Fruit fly (Drosophila melanogaster) whole organism, prepupa: ENCODE measurements around the gene Tlk.

ENCODE experiments used
- CG31627 ChIP-seq: fragments of 200-800 bp; sonication (Bioruptor generic); optimal IDR thresholded peaks from 3 replicates; lab custom pipeline; 2016; ENCODE audit warnings: missing biosample characterization, missing genetic modification characterization
- CG8319 ChIP-seq: fragments of 200-800 bp; sonication (Bioruptor generic); optimal IDR thresholded peaks from 3 replicates; lab custom pipeline; 2016; ENCODE audit warnings: missing biosample characterization, missing genetic modification characterization
- Lpt ChIP-seq: fragments of 200-800 bp; sonication (Bioruptor generic); optimal IDR thresholded peaks from 3 replicates; lab custom pipeline; 2016; ENCODE audit warnings: missing biosample characterization, missing genetic modification characterization
- Met ChIP-seq: fragments of 200-800 bp; sonication (Bioruptor generic); optimal IDR thresholded peaks from 3 replicates; lab custom pipeline; 2016; ENCODE audit warnings: missing biosample characterization, missing genetic modification characterization
- Sox102F ChIP-seq: fragments of 200-800 bp; sonication (Bioruptor generic); optimal IDR thresholded peaks from 2 replicates; lab custom pipeline; 2016; ENCODE audit warnings: missing biosample characterization, mild to moderate bottlenecking, missing genetic modification characterization
- acj6 ChIP-seq: fragments of 200-800 bp; sonication (Bioruptor generic); optimal IDR thresholded peaks from 3 replicates; lab custom pipeline; 2016; ENCODE audit warnings: missing biosample characterization, missing genetic modification characterization
- dac ChIP-seq: fragments of 200-800 bp; sonication (Bioruptor generic); optimal IDR thresholded peaks from 2 replicates; lab custom pipeline; 2017; ENCODE audit warnings: missing biosample characterization, mild to moderate bottlenecking, missing genetic modification characterization

DNA sequence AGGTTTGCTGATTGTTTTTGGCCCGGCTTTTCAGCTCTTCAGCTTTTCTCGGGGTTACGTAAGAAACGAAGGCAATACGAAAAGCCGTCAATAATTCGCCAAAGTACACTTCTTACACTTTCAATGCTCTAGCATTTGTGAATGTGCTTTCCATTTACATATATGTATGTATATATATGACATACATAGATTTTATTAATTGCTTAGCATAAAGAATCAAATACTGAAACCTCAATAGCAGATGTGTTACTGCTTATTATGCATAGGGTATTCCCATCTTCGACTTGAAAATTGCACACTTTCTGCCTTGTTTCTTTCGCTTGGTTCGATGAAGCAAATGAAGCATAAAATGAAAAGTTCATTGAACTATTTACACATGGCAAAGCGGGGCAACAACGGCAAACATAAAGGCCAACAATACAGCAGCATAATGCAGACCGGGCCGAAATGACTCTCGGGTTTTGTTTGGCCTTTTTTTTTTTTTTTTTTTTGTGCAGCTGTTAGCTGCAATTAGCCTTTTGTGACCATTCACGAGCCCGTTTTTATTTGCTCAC is 9.2 kb upstream of the Tlk start:
- TF ChIP-seq Sox102F (GFP tag; lab: Kevin White, UChicago) (peak; percentile 18), CG8319 (GFP tag; lab: Kevin White, UChicago) (no peak), acj6 (GFP tag; lab: Kevin White, UChicago) (no peak), Lpt (GFP tag; lab: Kevin White, UChicago) (no peak), dac (no peak), Met (GFP tag; lab: Kevin White, UChicago) (peak; percentile 38), CG31627 (GFP tag; lab: Kevin White, UChicago) (no peak)
